Fruit fly (Drosophila melanogaster): ENCODE data around the gene Arp5.
A peak's percentile ranks its signal among the peaks of the same experiment; 100 is the strongest.

DNA sequence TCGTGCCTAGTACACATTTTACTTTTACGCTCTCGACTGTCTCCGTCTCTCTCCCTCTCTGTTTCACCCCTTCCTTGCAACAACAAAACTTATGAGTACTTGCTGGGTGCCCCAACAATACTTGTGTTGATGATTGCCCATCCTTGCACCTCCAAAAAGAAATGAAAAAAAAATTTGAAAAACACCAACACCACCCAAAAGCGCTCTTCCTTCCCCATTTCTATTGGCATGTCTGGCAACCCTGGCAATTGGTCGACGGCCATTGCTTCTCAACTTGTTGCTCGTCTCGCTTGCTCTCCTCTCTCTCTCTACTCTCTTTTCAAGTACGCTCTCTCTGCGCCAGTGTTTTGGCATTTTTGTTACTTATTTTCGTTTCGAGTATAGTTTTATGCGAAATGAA is 16.9 kb upstream of the Arp5 start:
- TF ChIP-seq CG6808 (GFP tag; optimal IDR thresholded peaks at IDR 0.05): peak; percentile 58
- TF ChIP-seq Eip75B (GFP tag; optimal IDR thresholded peaks at IDR 0.05): no peak
- peak; percentile 35 for TF ChIP-seq achi (GFP tag; optimal IDR thresholded peaks at IDR 0.05)
- TF ChIP-seq cyc (GFP tag; optimal IDR thresholded peaks at IDR 0.05): no peak

All from whole organism, prepupa.